Worm (Caenorhabditis elegans) whole organism, L2 larva: ENCODE data around the gene ztf-28.
A peak's percentile ranks its signal among the peaks of the same experiment; 100 is the strongest.

Source experiments
- C34F6.9 ChIP-seq: fragments of 150-350 bp; optimal IDR thresholded peaks from 2 replicates; lab custom pipeline; 2014; ENCODE audit warnings: missing biosample characterization, missing genetic modification characterization
- F13H6.1 ChIP-seq: sonication (generic microtip); optimal IDR thresholded peaks from 2 replicates; lab custom pipeline; 2016; ENCODE audit warnings: missing genetic modification characterization, missing compliant biosample characterization
- R02D3.7 ChIP-seq: fragments of 150-350 bp; optimal IDR thresholded peaks from 2 replicates; lab custom pipeline; 2014; ENCODE audit warnings: missing biosample characterization, missing genetic modification characterization
- Y55F3AM.14 ChIP-seq: fragments of 200-800 bp; sonication (Bioruptor generic); optimal IDR thresholded peaks from 2 replicates; lab custom pipeline; 2018; ENCODE audit warnings: mild to moderate bottlenecking, missing genetic modification characterization, missing compliant biosample characterization
- ZK546.5 ChIP-seq: sonication (generic microtip); optimal IDR thresholded peaks from 2 replicates; lab custom pipeline; 2017; ENCODE audit warnings: missing biosample characterization, missing genetic modification characterization
- alr-1 ChIP-seq: fragments of 150-350 bp; optimal IDR thresholded peaks from 2 replicates; lab custom pipeline; 2014; ENCODE audit warnings: missing biosample characterization, missing genetic modification characterization
- aly-2 ChIP-seq: fragments of 150-350 bp; optimal IDR thresholded peaks from 2 replicates; lab custom pipeline; 2014; ENCODE audit warnings: missing biosample characterization, missing genetic modification characterization
- ama-1 ChIP-seq: fragments of 150-350 bp; optimal IDR thresholded peaks from 2 replicates; lab custom pipeline; 2018; ENCODE audit warnings: inconsistent platforms
- blmp-1 ChIP-seq: sonication (generic microtip); optimal IDR thresholded peaks from 2 replicates; lab custom pipeline; 2017; ENCODE audit warnings: missing genetic modification characterization, mild to moderate bottlenecking, missing compliant biosample characterization, antibody characterized with exemption, moderate library complexity; ENCODE audit not compliant: insufficient read depth
- ceh-16 ChIP-seq: fragments of 150-350 bp; optimal IDR thresholded peaks from 2 replicates; lab custom pipeline; 2014; ENCODE audit warnings: missing biosample characterization, missing genetic modification characterization
- ceh-82 ChIP-seq: fragments of 150-350 bp; optimal IDR thresholded peaks from 2 replicates; lab custom pipeline; 2014; ENCODE audit warnings: missing biosample characterization, missing genetic modification characterization
- crh-2 ChIP-seq: sonication (generic microtip); optimal IDR thresholded peaks from 2 replicates; lab custom pipeline; 2017; ENCODE audit warnings: missing biosample characterization, missing genetic modification characterization
- dmd-4 ChIP-seq: sonication (generic microtip); optimal IDR thresholded peaks from 2 replicates; lab custom pipeline; 2017; ENCODE audit warnings: missing biosample characterization, missing genetic modification characterization
- egl-27 ChIP-seq: sonication (generic microtip); optimal IDR thresholded peaks from 3 replicates; lab custom pipeline; 2017; ENCODE audit warnings: missing biosample characterization, missing genetic modification reagents, missing genetic modification characterization
- elt-1 ChIP-seq: fragments of 150-350 bp; optimal IDR thresholded peaks from 2 replicates; lab custom pipeline; 2014; ENCODE audit warnings: missing biosample characterization, missing genetic modification characterization
- elt-3 ChIP-seq: sonication (generic microtip); optimal IDR thresholded peaks from 2 replicates; lab custom pipeline; 2017; ENCODE audit warnings: missing biosample characterization, missing genetic modification characterization
- fos-1 ChIP-seq: fragments of 150-350 bp; optimal IDR thresholded peaks from 2 replicates; lab custom pipeline; 2014; ENCODE audit warnings: missing biosample characterization, missing genetic modification characterization
- gmeb-1 ChIP-seq: fragments of 150-350 bp; optimal IDR thresholded peaks from 2 replicates; lab custom pipeline; 2014; ENCODE audit warnings: missing biosample characterization, missing genetic modification characterization
- lin-11 ChIP-seq: fragments of 150-350 bp; sonication (generic microtip); optimal IDR thresholded peaks from 2 replicates; lab custom pipeline; 2014; ENCODE audit warnings: missing biosample characterization, missing genetic modification characterization, inconsistent platforms, mixed read lengths
- lin-13 ChIP-seq: fragments of 150-350 bp; optimal IDR thresholded peaks from 2 replicates; lab custom pipeline; 2014; ENCODE audit warnings: missing biosample characterization, missing genetic modification reagents, missing genetic modification characterization
- lin-39 ChIP-seq: fragments of 150-350 bp; optimal IDR thresholded peaks from 2 replicates; lab custom pipeline; 2014; ENCODE audit warnings: missing biosample characterization, missing genetic modification reagents, missing genetic modification characterization
- lsy-2 ChIP-seq, 2 experiments: fragments of 150-350 bp in 1 of 2; sonication (generic microtip) in 1 of 2; optimal IDR thresholded peaks; 2 replicates each; lab custom pipeline; 2014 to 2017; ENCODE audit warnings: missing biosample characterization in 2 of 2, missing genetic modification characterization in 2 of 2
- mab-5 ChIP-seq: fragments of 150-350 bp; optimal IDR thresholded peaks from 2 replicates; lab custom pipeline; 2014; ENCODE audit warnings: missing biosample characterization, missing genetic modification characterization
- mdl-1 ChIP-seq, 2 experiments: fragments of 150-350 bp in 1 of 2; sonication (generic microtip) in 1 of 2; optimal IDR thresholded peaks; 2 replicates each; lab custom pipeline; 2017; ENCODE audit warnings: missing biosample characterization in 2 of 2, missing genetic modification characterization in 2 of 2
- nhr-10 ChIP-seq: sonication (generic microtip); optimal IDR thresholded peaks from 2 replicates; lab custom pipeline; 2017; ENCODE audit warnings: missing biosample characterization, missing genetic modification characterization
- nhr-11 ChIP-seq: fragments of 150-350 bp; optimal IDR thresholded peaks from 2 replicates; lab custom pipeline; 2014; ENCODE audit warnings: missing biosample characterization, missing genetic modification characterization
- nhr-12 ChIP-seq: fragments of 150-350 bp; optimal IDR thresholded peaks from 2 replicates; lab custom pipeline; 2014; ENCODE audit warnings: missing biosample characterization, missing genetic modification characterization
- nhr-129 ChIP-seq: fragments of 150-350 bp; optimal IDR thresholded peaks from 2 replicates; lab custom pipeline; 2014; ENCODE audit warnings: missing biosample characterization, missing genetic modification characterization
- nhr-21 ChIP-seq: fragments of 150-350 bp; optimal IDR thresholded peaks from 2 replicates; lab custom pipeline; 2014; ENCODE audit warnings: missing biosample characterization, missing genetic modification characterization
- nhr-237 ChIP-seq: fragments of 150-350 bp; optimal IDR thresholded peaks from 2 replicates; lab custom pipeline; 2014; ENCODE audit warnings: missing biosample characterization, missing genetic modification characterization
- nhr-6 ChIP-seq: fragments of 150-350 bp; optimal IDR thresholded peaks from 2 replicates; lab custom pipeline; 2014; ENCODE audit warnings: missing biosample characterization, missing genetic modification characterization
- nhr-77 ChIP-seq: fragments of 150-350 bp; optimal IDR thresholded peaks from 2 replicates; lab custom pipeline; 2014; ENCODE audit warnings: missing biosample characterization, missing genetic modification characterization
- peb-1 ChIP-seq: fragments of 150-350 bp; optimal IDR thresholded peaks from 2 replicates; lab custom pipeline; 2014; ENCODE audit warnings: missing biosample characterization, missing genetic modification characterization
- sem-4 ChIP-seq: fragments of 150-350 bp; optimal IDR thresholded peaks from 2 replicates; lab custom pipeline; 2014; ENCODE audit warnings: missing biosample characterization, missing genetic modification reagents, missing genetic modification characterization
- skn-1 ChIP-seq: sonication (generic microtip); optimal IDR thresholded peaks from 2 replicates; lab custom pipeline; 2017; ENCODE audit warnings: missing biosample characterization, missing genetic modification characterization
- sma-3 ChIP-seq: sonication (generic microtip); optimal IDR thresholded peaks from 2 replicates; lab custom pipeline; 2016; ENCODE audit warnings: missing genetic modification reagents, missing genetic modification characterization, missing compliant biosample characterization
- sma-9 ChIP-seq, 2 experiments: fragments of 150-350 bp in 1 of 2; sonication (generic microtip) in 1 of 2; optimal IDR thresholded peaks; 2 replicates each; lab custom pipeline; 2014 to 2016; ENCODE audit warnings: missing genetic modification characterization in 2 of 2, mild to moderate bottlenecking in 1 of 2, missing biosample characterization in 1 of 2, missing compliant biosample characterization in 1 of 2, missing genetic modification reagents in 1 of 2, moderate library complexity in 1 of 2
- unc-39 ChIP-seq: fragments of 150-350 bp; optimal IDR thresholded peaks from 2 replicates; lab custom pipeline; 2014; ENCODE audit warnings: missing biosample characterization, missing genetic modification characterization
- unc-55 ChIP-seq: fragments of 150-350 bp; sonication (generic microtip); optimal IDR thresholded peaks from 3 replicates; lab custom pipeline; 2014; ENCODE audit warnings: missing biosample characterization, missing genetic modification reagents, missing genetic modification characterization
- unc-62 ChIP-seq: fragments of 150-350 bp; optimal IDR thresholded peaks from 2 replicates; lab custom pipeline; 2014; ENCODE audit warnings: missing biosample characterization, missing genetic modification reagents, missing genetic modification characterization
- zag-1 ChIP-seq: fragments of 150-350 bp; optimal IDR thresholded peaks from 2 replicates; lab custom pipeline; 2014; ENCODE audit warnings: missing biosample characterization, missing genetic modification characterization
- ztf-1 ChIP-seq: fragments of 200-800 bp; sonication (Bioruptor generic); conservative IDR thresholded peaks from 2 replicates; pipeline ENCODE4 v1.3.6; 2022; ENCODE audit warnings: missing genetic modification characterization, missing compliant biosample characterization
- ztf-11 ChIP-seq: sonication (generic microtip); optimal IDR thresholded peaks from 2 replicates; lab custom pipeline; 2017; ENCODE audit warnings: missing biosample characterization, missing genetic modification characterization
- ztf-4 ChIP-seq: fragments of 150-350 bp; optimal IDR thresholded peaks from 2 replicates; lab custom pipeline; 2014; ENCODE audit warnings: missing biosample characterization, missing genetic modification characterization

ztf-28 gene

ce11 chrV:2132675-2133074 lies 42.2 kb downstream of the ztf-28 start:
- TF ChIP-seq lin-11 (tag; lab: Kevin White, UChicago) (no peak), unc-39 (no peak), nhr-77 (tag; lab: Kevin White, UChicago) (no peak), nhr-237 (tag; lab: Kevin White, UChicago) (no peak), nhr-21 (tag; lab: Kevin White, UChicago) (no peak), ceh-16 (tag; lab: Kevin White, UChicago) (no peak), lin-39 (tag; lab: Kevin White, UChicago) (no peak), nhr-12 (no peak), unc-55 (GFP tag; lab: Kevin White, UChicago) (no peak), ceh-82 (tag; lab: Kevin White, UChicago) (no peak), ama-1 (no peak), Y55F3AM.14 (no peak), gmeb-1 (tag; lab: Kevin White, UChicago) (no peak), skn-1 (no peak), lsy-2 (tag; optimal IDR thresholded peaks at IDR 0.05; lab: Kevin White, UChicago) (no peak), elt-3 (tag; lab: Kevin White, UChicago) (no peak)
- TF ChIP-seq, all 48 proteins: peak for 0

ce11 chrV:2133512-2133911 lies 43.0 kb downstream of the ztf-28 start:
- TF ChIP-seq C34F6.9 (tag; lab: Kevin White, UChicago) (peak; percentile 84), sma-9 (GFP tag; optimal IDR thresholded peaks at IDR 0.05; lab: Kevin White, UChicago) (peak; percentile 93), sma-9 (tag; optimal IDR thresholded peaks at IDR 0.05; lab: Kevin White, UChicago) (no peak), nhr-6 (no peak), peb-1 (tag; lab: Kevin White, UChicago) (no peak), egl-27 (tag; lab: Kevin White, UChicago) (peak; percentile 11), F13H6.1 (peak; percentile 87), mab-5 (no peak), alr-1 (no peak), ZK546.5 (tag; lab: Kevin White, UChicago) (no peak), lsy-2 (tag; optimal IDR thresholded peaks at IDR 0.05; lab: Kevin White, UChicago) (peak in 1 of 2 experiments; percentile 68), fos-1 (tag; lab: Kevin White, UChicago) (peak; percentile 9), sem-4 (tag; lab: Kevin White, UChicago) (peak; percentile 69), unc-55 (GFP tag; lab: Kevin White, UChicago) (peak; percentile 59), nhr-129 (peak; percentile 78), aly-2 (tag; lab: Kevin White, UChicago) (no peak), elt-1 (tag; lab: Kevin White, UChicago) (no peak), elt-3 (tag; lab: Kevin White, UChicago) (no peak), ceh-16 (tag; lab: Kevin White, UChicago) (no peak), sma-3 (GFP tag; lab: Kevin White, UChicago) (no peak), mdl-1 (tag; optimal IDR thresholded peaks at IDR 0.05; lab: Kevin White, UChicago) (peak; percentile 58 to 86), nhr-21 (tag; lab: Kevin White, UChicago) (no peak), lin-39 (tag; lab: Kevin White, UChicago) (no peak), zag-1 (tag; lab: Kevin White, UChicago) (peak; percentile 83), crh-2 (tag; lab: Kevin White, UChicago) (peak; percentile 62), ama-1 (no peak), lin-11 (tag; lab: Kevin White, UChicago) (peak; percentile 64), nhr-11 (no peak), nhr-10 (tag; lab: Kevin White, UChicago) (no peak), ztf-4 (tag; lab: Kevin White, UChicago) (peak; percentile 29), nhr-12 (no peak), R02D3.7 (tag; lab: Kevin White, UChicago) (no peak), dmd-4 (tag; lab: Kevin White, UChicago) (no peak), ztf-11 (no peak), Y55F3AM.14 (peak; percentile 78), lin-13 (GFP tag; lab: Kevin White, UChicago) (peak; percentile 50), unc-62 (GFP tag; lab: Kevin White, UChicago) (no peak)

- TF ChIP-seq lin-39 (tag; lab: Kevin White, UChicago) (no peak), unc-55 (GFP tag; lab: Kevin White, UChicago) (no peak), F13H6.1 (peak; percentile 53), nhr-10 (tag; lab: Kevin White, UChicago) (no peak), ztf-1 (no peak), sma-9 (GFP tag; optimal IDR thresholded peaks at IDR 0.05; lab: Kevin White, UChicago) (peak; percentile 52), sma-9 (tag; optimal IDR thresholded peaks at IDR 0.05; lab: Kevin White, UChicago) (no peak), aly-2 (tag; lab: Kevin White, UChicago) (no peak), Y55F3AM.14 (peak; percentile 26), nhr-12 (no peak), nhr-237 (tag; lab: Kevin White, UChicago) (no peak), nhr-21 (tag; lab: Kevin White, UChicago) (no peak), elt-1 (tag; lab: Kevin White, UChicago) (no peak), egl-27 (tag; lab: Kevin White, UChicago) (no peak), C34F6.9 (tag; lab: Kevin White, UChicago) (no peak), gmeb-1 (tag; lab: Kevin White, UChicago) (no peak), ceh-16 (tag; lab: Kevin White, UChicago) (no peak), blmp-1 (tag; lab: Kevin White, UChicago) (no peak), ceh-82 (tag; lab: Kevin White, UChicago) (no peak), dmd-4 (tag; lab: Kevin White, UChicago) (no peak), lsy-2 (tag; optimal IDR thresholded peaks at IDR 0.05; lab: Kevin White, UChicago) (peak in 1 of 2 experiments; percentile 23), R02D3.7 (tag; lab: Kevin White, UChicago) (no peak), mdl-1 (tag; optimal IDR thresholded peaks at IDR 0.05; lab: Kevin White, UChicago) (no peak), zag-1 (tag; lab: Kevin White, UChicago) (no peak), unc-39 (no peak), sem-4 (tag; lab: Kevin White, UChicago) (peak; percentile 43), lin-13 (GFP tag; lab: Kevin White, UChicago) (no peak), alr-1 (no peak), nhr-6 (no peak)
Observed at ce11 chrV:2134340-2134739, 43.9 kb downstream of the ztf-28 start.
